Fruit fly (Drosophila melanogaster) whole organism, embryonic: ENCODE data around the gene Sec24CD.
A peak's percentile ranks its signal among the peaks of the same experiment; 100 is the strongest.

Source experiments
- Awh ChIP-seq: fragments of 200-800 bp; sonication (Bioruptor generic); IDR thresholded peaks from 2 replicates; pipeline ENCODE4, ENCODE4 v1.3.6; 2022; ENCODE audit warnings: missing biosample characterization, missing genetic modification characterization
- B-H2 ChIP-seq: fragments of 200-800 bp; sonication (Bioruptor generic); optimal IDR thresholded peaks from 2 replicates; lab custom pipeline; 2018; ENCODE audit warnings: missing biosample characterization, mild to moderate bottlenecking, missing genetic modification characterization
- Blimp-1 ChIP-seq: fragments of 200-800 bp; sonication (Bioruptor generic); optimal IDR thresholded peaks from 3 replicates; lab custom pipeline; 2018; ENCODE audit warnings: missing biosample characterization, missing genetic modification characterization, mild to moderate bottlenecking, moderate library complexity, missing genetic modification reagents
- CG10147 ChIP-seq: fragments of 200-800 bp; sonication (Bioruptor generic); optimal IDR thresholded peaks from 2 replicates; lab custom pipeline; 2019; ENCODE audit warnings: missing biosample characterization, mild to moderate bottlenecking, missing genetic modification characterization, moderate library complexity
- CG10321 ChIP-seq: fragments of 200-800 bp; sonication (Bioruptor generic); IDR thresholded peaks from 2 replicates; pipeline ENCODE4 v1.3.6; 2022; ENCODE audit warnings: missing biosample characterization, missing genetic modification characterization
- CG10654 ChIP-seq: fragments of 200-800 bp; sonication (Bioruptor generic); optimal IDR thresholded peaks from 2 replicates; lab custom pipeline; 2016; ENCODE audit warnings: missing biosample characterization, missing genetic modification characterization
- CG11695 ChIP-seq: fragments of 200-800 bp; sonication (Bioruptor generic); IDR thresholded peaks from 3 replicates; pipeline ENCODE4 v1.3.6; 2022; ENCODE audit warnings: missing biosample characterization, missing genetic modification characterization
- CG11723 ChIP-seq: fragments of 200-800 bp; sonication (Bioruptor generic); optimal IDR thresholded peaks from 2 replicates; lab custom pipeline; 2017; ENCODE audit warnings: missing biosample characterization, mild to moderate bottlenecking, missing genetic modification characterization
- CG13296 ChIP-seq: fragments of 200-800 bp; sonication (Bioruptor generic); optimal IDR thresholded peaks from 3 replicates; lab custom pipeline; 2018; ENCODE audit warnings: missing biosample characterization, mild to moderate bottlenecking, missing genetic modification characterization
- CG13894 ChIP-seq: fragments of 200-800 bp; sonication (Bioruptor generic); optimal IDR thresholded peaks from 3 replicates; lab custom pipeline; 2018; ENCODE audit warnings: missing biosample characterization, mild to moderate bottlenecking, missing genetic modification characterization, moderate library complexity
- CG2120 ChIP-seq: fragments of 200-800 bp; sonication (Bioruptor generic); optimal IDR thresholded peaks from 3 replicates; lab custom pipeline; 2016; ENCODE audit warnings: missing biosample characterization, missing genetic modification characterization
- CG2129 ChIP-seq: fragments of 200-800 bp; sonication (Bioruptor generic); IDR thresholded peaks from 2 replicates; pipeline ENCODE4 v1.3.6; 2022; ENCODE audit warnings: missing biosample characterization, missing genetic modification characterization; ENCODE audit not compliant: partially characterized antibody
- CG2889 ChIP-seq: fragments of 200-800 bp; sonication (Bioruptor generic); IDR thresholded peaks from 3 replicates; pipeline ENCODE4 v1.3.6; 2022; ENCODE audit warnings: missing biosample characterization, missing genetic modification characterization
- CG34376 ChIP-seq: fragments of 200-800 bp; sonication (Bioruptor generic); optimal IDR thresholded peaks from 2 replicates; lab custom pipeline; 2018; ENCODE audit warnings: missing biosample characterization, mild to moderate bottlenecking, missing genetic modification characterization
- CG3995 ChIP-seq: fragments of 200-800 bp; sonication (Bioruptor generic); optimal IDR thresholded peaks from 3 replicates; lab custom pipeline; 2016; ENCODE audit warnings: missing biosample characterization, missing genetic modification characterization
- CG4617 ChIP-seq: fragments of 200-800 bp; sonication (Bioruptor generic); optimal IDR thresholded peaks from 3 replicates; lab custom pipeline; 2016; ENCODE audit warnings: missing biosample characterization, missing genetic modification characterization, borderline replicate concordance
- CG8290 ChIP-seq, 3 experiments: fragments of 200-800 bp; sonication (Bioruptor generic); optimal IDR thresholded peaks; 2 replicates each; lab custom pipeline; 2016 to 2019; ENCODE audit warnings: missing biosample characterization in 3 of 3, missing genetic modification characterization in 3 of 3, mild to moderate bottlenecking in 2 of 3, moderate library complexity in 1 of 3
- CG8359 ChIP-seq: fragments of 200-800 bp; sonication (Bioruptor generic); optimal IDR thresholded peaks from 2 replicates; lab custom pipeline; 2017; ENCODE audit warnings: missing biosample characterization, mild to moderate bottlenecking, missing genetic modification characterization, borderline replicate concordance
- CG9437 ChIP-seq: fragments of 200-800 bp; sonication (Bioruptor generic); optimal IDR thresholded peaks from 2 replicates; lab custom pipeline; 2018; ENCODE audit warnings: missing biosample characterization, mild to moderate bottlenecking, missing genetic modification characterization
- CG9797 ChIP-seq: fragments of 200-800 bp; sonication (Bioruptor generic); optimal IDR thresholded peaks from 3 replicates; lab custom pipeline; 2018; ENCODE audit warnings: missing biosample characterization, mild to moderate bottlenecking, missing genetic modification characterization
- Dref ChIP-seq: fragments of 200-800 bp; sonication (Bioruptor generic); IDR thresholded peaks from 2 replicates; pipeline ENCODE4 v1.3.6; 2022; ENCODE audit warnings: missing biosample characterization, missing genetic modification characterization
- E2f2 ChIP-seq: fragments of 200-800 bp; sonication (Bioruptor generic); IDR thresholded peaks from 2 replicates; pipeline ENCODE4 v1.3.6; 2022; ENCODE audit warnings: missing biosample characterization, missing genetic modification characterization
- Ets97D ChIP-seq: fragments of 200-800 bp; sonication (Bioruptor generic); optimal IDR thresholded peaks from 3 replicates; lab custom pipeline; 2016; ENCODE audit warnings: missing biosample characterization, missing genetic modification characterization
- Fer2 ChIP-seq: fragments of 200-800 bp; sonication (Bioruptor generic); optimal IDR thresholded peaks from 2 replicates; lab custom pipeline; 2018; ENCODE audit warnings: missing biosample characterization, mild to moderate bottlenecking, missing genetic modification characterization, moderate library complexity
- Gug ChIP-seq: fragments of 200-800 bp; sonication (Bioruptor generic); IDR thresholded peaks from 4 replicates; pipeline ENCODE4 v1.3.6; 2022; ENCODE audit warnings: missing biosample characterization, missing genetic modification characterization
- MESR4 ChIP-seq: fragments of 200-800 bp; sonication (Bioruptor generic); optimal IDR thresholded peaks from 2 replicates; lab custom pipeline; 2018; ENCODE audit warnings: missing biosample characterization, mild to moderate bottlenecking, missing genetic modification characterization, moderate library complexity
- Mrtf ChIP-seq: fragments of 200-800 bp; sonication (Bioruptor generic); IDR thresholded peaks from 3 replicates; pipeline ENCODE4 v1.3.6; 2022; ENCODE audit warnings: missing biosample characterization, missing genetic modification characterization
- Pdp1 ChIP-seq, 2 experiments: fragments of 200-800 bp; sonication (Bioruptor generic); optimal IDR thresholded peaks; 3 replicates each; lab custom pipeline; 2016; ENCODE audit warnings: missing biosample characterization in 2 of 2, missing genetic modification characterization in 2 of 2, mild to moderate bottlenecking in 1 of 2, moderate library complexity in 1 of 2
- Poxn ChIP-seq: fragments of 200-800 bp; sonication (Bioruptor generic); IDR thresholded peaks from 2 replicates; pipeline ENCODE4 v1.3.6; 2022; ENCODE audit warnings: missing biosample characterization, missing genetic modification characterization
- ci ChIP-seq: fragments of 200-800 bp; sonication (Bioruptor generic); IDR thresholded peaks from 3 replicates; pipeline ENCODE4 v1.3.6; 2022; ENCODE audit warnings: missing biosample characterization, missing genetic modification characterization
- da ChIP-seq: fragments of 200-800 bp; sonication (Bioruptor generic); optimal IDR thresholded peaks from 2 replicates; lab custom pipeline; 2016; ENCODE audit warnings: missing biosample characterization, missing genetic modification characterization
- dati ChIP-seq: fragments of 200-800 bp; sonication (Bioruptor generic); IDR thresholded peaks from 2 replicates; pipeline ENCODE4 v1.3.6; 2022; ENCODE audit warnings: missing biosample characterization, missing genetic modification characterization
- dm ChIP-seq: fragments of 200-800 bp; sonication (Bioruptor generic); optimal IDR thresholded peaks from 3 replicates; lab custom pipeline; 2016; ENCODE audit warnings: missing biosample characterization, missing genetic modification characterization
- fd64A ChIP-seq: fragments of 200-800 bp; sonication (Bioruptor generic); optimal IDR thresholded peaks from 3 replicates; lab custom pipeline; 2018; ENCODE audit warnings: missing biosample characterization, mild to moderate bottlenecking, missing genetic modification characterization
- grau ChIP-seq: fragments of 200-800 bp; optimal IDR thresholded peaks from 3 replicates; lab custom pipeline; 2019; ENCODE audit warnings: missing biosample characterization, mild to moderate bottlenecking, missing genetic modification characterization, moderate library complexity
- her ChIP-seq: fragments of 200-800 bp; sonication (Bioruptor generic); optimal IDR thresholded peaks from 2 replicates; lab custom pipeline; 2016; ENCODE audit warnings: missing biosample characterization, missing genetic modification characterization
- lab ChIP-seq: fragments of 200-800 bp; sonication (Bioruptor generic); optimal IDR thresholded peaks from 3 replicates; lab custom pipeline; 2017; ENCODE audit warnings: missing biosample characterization, missing genetic modification characterization, mild to moderate bottlenecking, moderate library complexity, missing genetic modification reagents
- lbe ChIP-seq: fragments of 200-800 bp; sonication (Bioruptor generic); optimal IDR thresholded peaks from 2 replicates; lab custom pipeline; 2016; ENCODE audit warnings: missing biosample characterization, mild to moderate bottlenecking, missing genetic modification characterization
- mirr ChIP-seq: fragments of 200-800 bp; sonication (Bioruptor generic); optimal IDR thresholded peaks from 3 replicates; lab custom pipeline; 2018; ENCODE audit warnings: missing biosample characterization, mild to moderate bottlenecking, missing genetic modification characterization
- nerfin-1 ChIP-seq: fragments of 200-800 bp; sonication (Bioruptor generic); optimal IDR thresholded peaks from 3 replicates; lab custom pipeline; 2019; ENCODE audit warnings: missing biosample characterization, mild to moderate bottlenecking, missing genetic modification characterization, moderate library complexity
- phol ChIP-seq: fragments of 200-800 bp; sonication (Bioruptor generic); optimal IDR thresholded peaks from 3 replicates; lab custom pipeline; 2018; ENCODE audit warnings: missing biosample characterization, mild to moderate bottlenecking, missing genetic modification characterization, moderate library complexity
- repo ChIP-seq: fragments of 200-800 bp; sonication (Bioruptor generic); optimal IDR thresholded peaks from 2 replicates; lab custom pipeline; 2016; ENCODE audit warnings: missing biosample characterization, missing genetic modification characterization
- rib ChIP-seq: fragments of 200-800 bp; sonication (Bioruptor generic); IDR thresholded peaks from 2 replicates; pipeline ENCODE4 v1.3.6; 2022; ENCODE audit warnings: missing biosample characterization, missing genetic modification characterization
- sc ChIP-seq, 3 experiments: fragments of >200 bp in 2 of 3; fragments of 200-800 bp in 1 of 3; sonication (Bioruptor generic) in 1 of 3; optimal IDR thresholded peaks; 2 replicates in 2 of 3; 3 replicates in 1 of 3; lab custom pipeline; 2017; ENCODE audit warnings: mild to moderate bottlenecking in 1 of 3, missing biosample characterization in 1 of 3, missing genetic modification characterization in 1 of 3, missing genetic modification reagents in 1 of 3
- slbo ChIP-seq: fragments of 200-800 bp; sonication (Bioruptor generic); IDR thresholded peaks from 2 replicates; pipeline ENCODE4 v1.3.6; 2022; ENCODE audit warnings: missing biosample characterization, missing genetic modification characterization
- sqz ChIP-seq: fragments of 200-800 bp; sonication (Bioruptor generic); optimal IDR thresholded peaks from 3 replicates; lab custom pipeline; 2018; ENCODE audit warnings: missing biosample characterization, mild to moderate bottlenecking, missing genetic modification characterization
- stwl ChIP-seq: fragments of 200-800 bp; sonication (Bioruptor generic); optimal IDR thresholded peaks from 3 replicates; lab custom pipeline; 2018; ENCODE audit warnings: missing biosample characterization, mild to moderate bottlenecking, missing genetic modification characterization, moderate library complexity
- trem ChIP-seq: fragments of 200-800 bp; optimal IDR thresholded peaks from 3 replicates; lab custom pipeline; 2019; ENCODE audit warnings: missing biosample characterization, mild to moderate bottlenecking, missing genetic modification characterization, moderate library complexity

Sec24CD gene

DNA sequence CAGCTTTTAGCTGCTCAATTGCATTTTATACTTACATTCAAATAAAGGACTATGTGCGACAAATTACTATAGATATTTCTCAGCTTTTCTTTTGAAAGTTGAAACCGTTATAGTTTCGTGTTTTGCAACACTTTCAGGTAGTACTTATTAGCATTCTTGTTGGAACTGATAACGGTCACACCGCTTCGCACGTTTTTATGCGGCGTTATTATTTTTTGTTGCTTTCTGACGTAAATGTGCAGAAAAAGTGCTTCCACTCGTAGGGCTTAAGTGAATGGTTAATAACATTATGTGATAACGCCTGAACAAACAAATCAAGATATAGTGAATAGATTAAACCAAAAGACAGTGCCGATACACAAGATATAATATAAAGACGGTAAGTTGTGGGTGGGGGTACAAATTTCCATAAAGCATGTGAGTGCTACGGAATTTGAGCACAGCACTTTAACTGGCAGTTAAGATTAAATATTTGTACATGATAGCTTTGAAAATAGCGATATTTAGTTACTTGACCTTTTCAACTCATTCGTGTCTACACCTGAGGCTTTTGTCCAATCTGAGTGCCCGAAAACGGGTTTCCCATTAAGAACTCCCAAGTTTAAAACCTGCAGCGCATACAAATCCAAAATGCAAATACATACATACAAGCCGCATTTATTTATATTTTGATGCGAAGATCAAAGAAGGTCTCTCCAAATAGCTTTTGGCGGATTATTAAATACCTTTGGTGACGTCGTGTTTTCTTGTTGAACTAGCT, 15.9 kb downstream of the Sec24CD start, which contains the start of gene papi (continued):
- peak; percentile 67 for TF ChIP-seq dm (GFP tag; lab: Kevin White, UChicago)
- no peak for TF ChIP-seq ci (GFP tag; lab: Robert Waterston, UW)
- no peak for TF ChIP-seq CG13296 (GFP tag; lab: Kevin White, UChicago)
- no peak for TF ChIP-seq fd64A (GFP tag; lab: Kevin White, UChicago)
- no peak for TF ChIP-seq Dref (GFP tag; lab: Robert Waterston, UW)
- TF ChIP-seq dati (GFP tag; lab: Robert Waterston, UW), result no peak
- no peak for TF ChIP-seq Mrtf (GFP tag; lab: Robert Waterston, UW)
- TF ChIP-seq CG34376, result peak; percentile 44
- no peak for TF ChIP-seq repo
- no peak for TF ChIP-seq CG11695
- no peak for TF ChIP-seq Awh (GFP tag; lab: Robert Waterston, UW)
- peak; percentile 47 for TF ChIP-seq CG4617 (GFP tag; lab: Kevin White, UChicago)
- TF ChIP-seq Fer2, result no peak
- no peak for TF ChIP-seq mirr (GFP tag; lab: Kevin White, UChicago)
- TF ChIP-seq CG10321 (GFP tag; lab: Robert Waterston, UW), result no peak
- no peak for TF ChIP-seq CG8290 (GFP tag; optimal IDR thresholded peaks at IDR 0.05; lab: Kevin White, UChicago)
- peak in 1 of 2 experiments; percentile 34 for TF ChIP-seq CG8290 (tag; optimal IDR thresholded peaks at IDR 0.05; lab: Kevin White, UChicago)
- TF ChIP-seq CG2120, result peak; percentile 38
- peak; percentile 46 for TF ChIP-seq stwl (tag; lab: Kevin White, UChicago)
- peak; percentile 28 for TF ChIP-seq her (GFP tag; lab: Kevin White, UChicago)
- TF ChIP-seq lbe, result peak; percentile 31
- peak; percentile 53 for TF ChIP-seq B-H2 (GFP tag; lab: Kevin White, UChicago)
- peak; percentile 70 for TF ChIP-seq CG9797 (GFP tag; lab: Kevin White, UChicago)
- TF ChIP-seq Poxn (GFP tag; lab: Robert Waterston, UW), result no peak
- TF ChIP-seq trem (tag; lab: Kevin White, UChicago), result peak; percentile 52
- TF ChIP-seq CG11723 (GFP tag; lab: Kevin White, UChicago), result no peak
- TF ChIP-seq CG10654 (GFP tag; lab: Kevin White, UChicago), result no peak
- TF ChIP-seq MESR4, result peak; percentile 62
- TF ChIP-seq CG8359 (GFP tag; lab: Kevin White, UChicago), result no peak
- TF ChIP-seq slbo (GFP tag; lab: Robert Waterston, UW), result no peak
- peak; percentile 22 for TF ChIP-seq lab (GFP tag; lab: Kevin White, UChicago)
- peak; percentile 31; the same call in 1 of the 2 replicates for TF ChIP-seq E2f2 (GFP tag; lab: Robert Waterston, UW)
- peak; percentile 32 for TF ChIP-seq CG10147 (GFP tag; lab: Kevin White, UChicago)
- TF ChIP-seq nerfin-1 (tag; lab: Kevin White, UChicago), result peak; percentile 90
- no peak for TF ChIP-seq da
- TF ChIP-seq sqz (GFP tag; lab: Kevin White, UChicago), result peak; percentile 66
- peak; percentile 31 for TF ChIP-seq Ets97D (GFP tag; lab: Kevin White, UChicago)
- TF ChIP-seq sc (optimal IDR thresholded peaks at IDR 0.05; lab: Kevin White, UChicago), result no peak
- TF ChIP-seq sc (GFP tag; optimal IDR thresholded peaks at IDR 0.05; lab: Kevin White, UChicago), result no peak
- TF ChIP-seq Blimp-1, result no peak
- TF ChIP-seq rib, result no peak
- TF ChIP-seq CG9437 (GFP tag; lab: Kevin White, UChicago), result peak; percentile 27
- TF ChIP-seq CG2129, result no peak
- TF ChIP-seq CG3995, result no peak
- TF ChIP-seq CG2889 (GFP tag; lab: Robert Waterston, UW), result no peak
- no peak for TF ChIP-seq Gug (GFP tag; lab: Robert Waterston, UW)
- TF ChIP-seq grau, result peak; percentile 3
- peak in 1 of 2 experiments; percentile 91 for TF ChIP-seq Pdp1 (GFP tag; optimal IDR thresholded peaks at IDR 0.05; lab: Kevin White, UChicago)
- peak; percentile 3 for TF ChIP-seq phol (tag; lab: Kevin White, UChicago)
- TF ChIP-seq CG13894, result peak; percentile 21
